Worm (Caenorhabditis elegans): ENCODE measurements around the gene metl-9.

Gene metl-9

ce11 chrX:5213565-5213964, 34.6 kb upstream of the metl-9 start:
- TF ChIP-seq skn-1 (tag; optimal IDR thresholded peaks at IDR 0.05) (peak; percentile 8), ZK546.5 (tag; optimal IDR thresholded peaks at IDR 0.05) (no peak), nhr-28 (tag; optimal IDR thresholded peaks at IDR 0.05) (no peak), elt-3 (tag; optimal IDR thresholded peaks at IDR 0.05) (no peak), pqm-1 (tag; optimal IDR thresholded peaks at IDR 0.05) (peak; percentile 98), tbx-2 (tag; optimal IDR thresholded peaks at IDR 0.05) (no peak), nhr-43 (tag; optimal IDR thresholded peaks at IDR 0.05; ENCODE audit: poor library complexity, severe bottlenecking) (peak; percentile 66), jun-1 (tag; optimal IDR thresholded peaks at IDR 0.05) (peak; percentile 47), pha-4 (tag; optimal IDR thresholded peaks at IDR 0.05) (peak; percentile 24), elt-2 (tag; optimal IDR thresholded peaks at IDR 0.05) (peak; percentile 98), ceh-28 (tag; optimal IDR thresholded peaks at IDR 0.05) (peak; percentile 29)

- TF ChIP-seq fos-1 (tag; optimal IDR thresholded peaks at IDR 0.05): no peak
- TF ChIP-seq ZK546.5 (tag; optimal IDR thresholded peaks at IDR 0.05): no peak
- TF ChIP-seq ama-1 (optimal IDR thresholded peaks at IDR 0.05): no peak
- no peak for TF ChIP-seq elt-1 (tag; optimal IDR thresholded peaks at IDR 0.05)
- no peak for TF ChIP-seq snpc-4 (tag; optimal IDR thresholded peaks at IDR 0.05)
- TF ChIP-seq fkh-10 (GFP tag; optimal IDR thresholded peaks at IDR 0.05): no peak
- TF ChIP-seq daf-12 (tag; optimal IDR thresholded peaks at IDR 0.05): no peak
- no peak for TF ChIP-seq sea-2 (GFP tag; optimal IDR thresholded peaks at IDR 0.05)
- no peak for TF ChIP-seq nhr-25 (tag; optimal IDR thresholded peaks at IDR 0.05)
- no peak for TF ChIP-seq ceh-28 (tag; optimal IDR thresholded peaks at IDR 0.05)
- TF ChIP-seq nhr-67 (tag; optimal IDR thresholded peaks at IDR 0.05): no peak
- TF ChIP-seq nhr-237 (tag; optimal IDR thresholded peaks at IDR 0.05): no peak
- no peak for TF ChIP-seq lsy-12 (tag; optimal IDR thresholded peaks at IDR 0.05)
- TF ChIP-seq lin-39 (tag; optimal IDR thresholded peaks at IDR 0.05): no peak
Observed at ce11 chrX:5213032-5213431, 34.1 kb upstream of the metl-9 start.

ce11 chrX:5210927-5211655, 32.1 kb upstream of the metl-9 start:
- TF ChIP-seq sea-2 (GFP tag; optimal IDR thresholded peaks at IDR 0.05): no peak
- TF ChIP-seq elt-2 (tag; optimal IDR thresholded peaks at IDR 0.05): peak; percentile 66
- no peak for TF ChIP-seq ceh-28 (tag; optimal IDR thresholded peaks at IDR 0.05)

- TF ChIP-seq pha-4 (tag; optimal IDR thresholded peaks at IDR 0.05) (peak; percentile 52), fkh-10 (GFP tag; optimal IDR thresholded peaks at IDR 0.05) (peak; percentile 13), aly-2 (tag; optimal IDR thresholded peaks at IDR 0.05) (no peak), mml-1 (tag; optimal IDR thresholded peaks at IDR 0.05) (no peak), nfya-1 (tag; optimal IDR thresholded peaks at IDR 0.05; ENCODE audit: insufficient read depth) (peak; percentile 30), lin-39 (tag; optimal IDR thresholded peaks at IDR 0.05) (peak; percentile 72)
Observed at ce11 chrX:5210524-5210923, 31.6 kb upstream of the metl-9 start.

- no peak for TF ChIP-seq ceh-16 (tag; optimal IDR thresholded peaks at IDR 0.05)
- TF ChIP-seq pha-4 (tag; optimal IDR thresholded peaks at IDR 0.05): peak; percentile 17
- no peak for TF ChIP-seq fos-1 (tag; optimal IDR thresholded peaks at IDR 0.05)
- peak; percentile 57 for TF ChIP-seq lin-39 (tag; optimal IDR thresholded peaks at IDR 0.05)
- no peak for TF ChIP-seq ceh-82 (tag; optimal IDR thresholded peaks at IDR 0.05)
- TF ChIP-seq elt-2 (tag; optimal IDR thresholded peaks at IDR 0.05): peak; percentile 32
- no peak for TF ChIP-seq zag-1 (tag; optimal IDR thresholded peaks at IDR 0.05)
- no peak for TF ChIP-seq ztf-4 (tag; optimal IDR thresholded peaks at IDR 0.05)
- TF ChIP-seq nhr-25 (tag; optimal IDR thresholded peaks at IDR 0.05): no peak
Observed at ce11 chrX:5209429-5209828, 30.5 kb upstream of the metl-9 start.

- TF ChIP-seq lin-15B (tag; optimal IDR thresholded peaks at IDR 0.05) (no peak), nhr-12 (tag; optimal IDR thresholded peaks at IDR 0.05) (no peak), tbx-2 (tag; optimal IDR thresholded peaks at IDR 0.05) (no peak), pqm-1 (tag; optimal IDR thresholded peaks at IDR 0.05) (no peak), ceh-82 (tag; optimal IDR thresholded peaks at IDR 0.05) (no peak), ztf-4 (tag; optimal IDR thresholded peaks at IDR 0.05) (no peak), unc-39 (tag; optimal IDR thresholded peaks at IDR 0.05) (no peak), nhr-23 (tag; optimal IDR thresholded peaks at IDR 0.05) (peak; percentile 32), ama-1 (optimal IDR thresholded peaks at IDR 0.05) (no peak), nhr-25 (tag; optimal IDR thresholded peaks at IDR 0.05) (peak; percentile 5), fkh-10 (GFP tag; optimal IDR thresholded peaks at IDR 0.05) (no peak), elt-2 (tag; optimal IDR thresholded peaks at IDR 0.05) (no peak)
Observed at ce11 chrX:5208831-5209230, 29.9 kb upstream of the metl-9 start.
